Fruit fly (Drosophila melanogaster) whole organism: ENCODE data around the gene Ns3.

ENCODE experiments used
- CG8478 ChIP-seq: fragments of >200 bp; optimal IDR thresholded peaks from 2 replicates; lab custom pipeline; 2018; ENCODE audit warnings: inconsistent platforms
- pan ChIP-seq: fragments of >200 bp; optimal IDR thresholded peaks from 2 replicates; lab custom pipeline; 2017

- no peak for TF ChIP-seq pan (lab: Kevin White, UChicago)
- TF ChIP-seq CG8478 (lab: Kevin White, UChicago), result no peak
Measured at dm6 chrX:1461544-1461943, 2.5 kb downstream of the Ns3 start, which contains the start of gene CG14787.
